Fruit fly (Drosophila melanogaster) whole organism, embryonic: ENCODE data around the gene BNIP3.

Experiments
- B-H1 ChIP-seq: fragments of 200-800 bp; sonication (Bioruptor generic); IDR thresholded peaks from 3 replicates; pipeline ENCODE4 v1.3.6; 2022; ENCODE audit warnings: missing biosample characterization, missing genetic modification characterization
- CG10209 ChIP-seq: fragments of 200-800 bp; sonication (Bioruptor generic); optimal IDR thresholded peaks from 3 replicates; lab custom pipeline; 2017; ENCODE audit warnings: missing biosample characterization, mild to moderate bottlenecking, missing genetic modification characterization, missing genetic modification reagents
- CG10274 ChIP-seq: fragments of 200-800 bp; sonication (Bioruptor generic); optimal IDR thresholded peaks from 3 replicates; lab custom pipeline; 2017; ENCODE audit warnings: missing biosample characterization, mild to moderate bottlenecking, missing genetic modification characterization
- CG11696 ChIP-seq: fragments of 200-800 bp; sonication (Bioruptor generic); IDR thresholded peaks from 2 replicates; pipeline ENCODE4 v1.3.6; 2022; ENCODE audit warnings: missing biosample characterization, missing genetic modification characterization
- CG12659 ChIP-seq: fragments of 200-800 bp; sonication (Bioruptor generic); optimal IDR thresholded peaks from 3 replicates; lab custom pipeline; 2017; ENCODE audit warnings: mild to moderate bottlenecking, missing biosample characterization, missing genetic modification reagents, missing genetic modification characterization
- CG12769 ChIP-seq: fragments of 200-800 bp; sonication (Bioruptor generic); optimal IDR thresholded peaks from 2 replicates; lab custom pipeline; 2019; ENCODE audit warnings: missing biosample characterization, mild to moderate bottlenecking, missing genetic modification characterization, moderate library complexity
- CG13287 ChIP-seq: fragments of 200-800 bp; sonication (Bioruptor generic); IDR thresholded peaks from 2 replicates; pipeline ENCODE4 v1.3.6; 2022; ENCODE audit warnings: missing biosample characterization, missing genetic modification characterization; ENCODE audit not compliant: partially characterized antibody
- CG13424 ChIP-seq: fragments of 200-800 bp; sonication (Bioruptor generic); optimal IDR thresholded peaks from 2 replicates; lab custom pipeline; 2019; ENCODE audit warnings: missing biosample characterization, mild to moderate bottlenecking, missing genetic modification characterization, moderate library complexity
- CG14014 ChIP-seq: fragments of 200-800 bp; sonication (Bioruptor generic); IDR thresholded peaks from 2 replicates; pipeline ENCODE4 v1.3.6; 2022; ENCODE audit warnings: missing biosample characterization, missing genetic modification characterization
- CG2889 ChIP-seq: fragments of 200-800 bp; sonication (Bioruptor generic); IDR thresholded peaks from 3 replicates; pipeline ENCODE4 v1.3.6; 2022; ENCODE audit warnings: missing biosample characterization, missing genetic modification characterization
- CG34224 ChIP-seq: fragments of 200-800 bp; sonication (Bioruptor generic); IDR thresholded peaks from 3 replicates; pipeline ENCODE4 v1.3.6; 2022; ENCODE audit warnings: missing biosample characterization, missing genetic modification characterization; ENCODE audit not compliant: partially characterized antibody
- CG4707 ChIP-seq: fragments of 200-800 bp; sonication (Bioruptor generic); optimal IDR thresholded peaks from 2 replicates; lab custom pipeline; 2018; ENCODE audit warnings: missing biosample characterization, mild to moderate bottlenecking, missing genetic modification characterization, moderate library complexity
- CG4854 ChIP-seq: fragments of 200-800 bp; sonication (Bioruptor generic); optimal IDR thresholded peaks from 2 replicates; lab custom pipeline; 2016; ENCODE audit warnings: missing biosample characterization, missing genetic modification characterization, inconsistent platforms
- CG5953 ChIP-seq: fragments of 200-800 bp; sonication (Bioruptor generic); IDR thresholded peaks from 2 replicates; pipeline ENCODE4 v1.3.6; 2022; ENCODE audit warnings: missing biosample characterization, missing genetic modification characterization
- CG6175 ChIP-seq: fragments of 200-800 bp; sonication (Bioruptor generic); IDR thresholded peaks from 3 replicates; pipeline ENCODE4 v1.3.6; 2022; ENCODE audit warnings: missing biosample characterization, missing genetic modification characterization
- CG8281 ChIP-seq: fragments of 200-800 bp; sonication (Bioruptor generic); optimal IDR thresholded peaks from 2 replicates; lab custom pipeline; 2018; ENCODE audit warnings: missing biosample characterization, mild to moderate bottlenecking, missing genetic modification characterization, moderate library complexity
- CG9437 ChIP-seq: fragments of 200-800 bp; sonication (Bioruptor generic); optimal IDR thresholded peaks from 2 replicates; lab custom pipeline; 2018; ENCODE audit warnings: missing biosample characterization, mild to moderate bottlenecking, missing genetic modification characterization
- CG9609 ChIP-seq: fragments of 200-800 bp; sonication (Bioruptor generic); optimal IDR thresholded peaks from 3 replicates; lab custom pipeline; 2016; ENCODE audit warnings: missing biosample characterization, missing genetic modification characterization
- Camta ChIP-seq: fragments of 200-800 bp; sonication (Bioruptor generic); optimal IDR thresholded peaks from 2 replicates; lab custom pipeline; 2016; ENCODE audit warnings: missing biosample characterization, missing genetic modification characterization
- CkIIα-i1 ChIP-seq: fragments of 200-800 bp; sonication (Bioruptor generic); IDR thresholded peaks from 2 replicates; pipeline ENCODE4 v1.3.6; 2022; ENCODE audit warnings: missing biosample characterization, missing genetic modification characterization
- CoRest ChIP-seq: fragments of 200-800 bp; sonication (Bioruptor generic); optimal IDR thresholded peaks from 3 replicates; lab custom pipeline; 2018; ENCODE audit warnings: missing biosample characterization, mild to moderate bottlenecking, missing genetic modification characterization, moderate library complexity
- D19B ChIP-seq: fragments of 200-800 bp; sonication (Bioruptor generic); optimal IDR thresholded peaks from 2 replicates; lab custom pipeline; 2017; ENCODE audit warnings: missing biosample characterization, mild to moderate bottlenecking, missing genetic modification characterization
- Ets65A ChIP-seq: fragments of 200-800 bp; sonication (Bioruptor generic); peaks from one replicate; lab custom pipeline; 2016; ENCODE audit warnings: missing biosample characterization, missing genetic modification characterization
- Lpt ChIP-seq: fragments of >200 bp; optimal IDR thresholded peaks from 2 replicates; lab custom pipeline; 2018; ENCODE audit warnings: missing biosample characterization, missing genetic modification characterization
- Med ChIP-seq: fragments of 200-800 bp; sonication (Bioruptor generic); peaks from one replicate; lab custom pipeline; 2016; ENCODE audit warnings: missing biosample characterization, missing genetic modification characterization, mild to moderate bottlenecking, inconsistent platforms, moderate library complexity
- Meics ChIP-seq: fragments of 200-800 bp; sonication (Bioruptor generic); optimal IDR thresholded peaks from 2 replicates; lab custom pipeline; 2017; ENCODE audit warnings: missing biosample characterization, mild to moderate bottlenecking, missing genetic modification characterization
- NC2α ChIP-seq: fragments of 200-800 bp; sonication (Bioruptor generic); optimal IDR thresholded peaks from 2 replicates; lab custom pipeline; 2016; ENCODE audit warnings: missing biosample characterization, missing genetic modification characterization
- Spps ChIP-seq: fragments of 200-800 bp; sonication (Bioruptor generic); optimal IDR thresholded peaks from 2 replicates; lab custom pipeline; 2018; ENCODE audit warnings: missing biosample characterization, mild to moderate bottlenecking, missing genetic modification characterization
- ac ChIP-seq: fragments of 200-800 bp; sonication (Bioruptor generic); optimal IDR thresholded peaks from 3 replicates; lab custom pipeline; 2017; ENCODE audit warnings: missing biosample characterization, mild to moderate bottlenecking, missing genetic modification characterization
- ato ChIP-seq: fragments of 200-800 bp; sonication (Bioruptor generic); IDR thresholded peaks from 2 replicates; pipeline ENCODE4 v1.3.6; 2022; ENCODE audit warnings: missing biosample characterization, missing genetic modification characterization; ENCODE audit not compliant: partially characterized antibody
- exex ChIP-seq: fragments of 200-800 bp; sonication (Bioruptor generic); optimal IDR thresholded peaks from 4 replicates; lab custom pipeline; 2018; ENCODE audit warnings: missing biosample characterization, mild to moderate bottlenecking, missing genetic modification characterization, moderate library complexity
- hkb ChIP-seq, 2 experiments: fragments of 200-800 bp in 1 of 2; fragments of >200 bp in 1 of 2; sonication (Bioruptor generic) in 1 of 2; IDR thresholded peaks in 1 of 2; optimal IDR thresholded peaks in 1 of 2; 2 replicates each; pipeline versions ENCODE4 v1.3.6 to Lab custom; 2017 to 2022; ENCODE audit warnings: missing biosample characterization in 1 of 2, missing genetic modification characterization in 1 of 2
- inv ChIP-seq: fragments of 200-800 bp; sonication (Bioruptor generic); IDR thresholded peaks from 2 replicates; pipeline ENCODE4 v1.3.6; 2022; ENCODE audit warnings: missing biosample characterization, missing genetic modification characterization; ENCODE audit not compliant: partially characterized antibody
- jumu ChIP-seq: fragments of 200-800 bp; sonication (Bioruptor generic); optimal IDR thresholded peaks from 3 replicates; lab custom pipeline; 2016; ENCODE audit warnings: missing biosample characterization, missing genetic modification characterization
- lbe ChIP-seq: fragments of 200-800 bp; sonication (Bioruptor generic); optimal IDR thresholded peaks from 2 replicates; lab custom pipeline; 2016; ENCODE audit warnings: missing biosample characterization, mild to moderate bottlenecking, missing genetic modification characterization
- nerfin-1 ChIP-seq: fragments of 200-800 bp; sonication (Bioruptor generic); optimal IDR thresholded peaks from 3 replicates; lab custom pipeline; 2019; ENCODE audit warnings: missing biosample characterization, mild to moderate bottlenecking, missing genetic modification characterization, moderate library complexity
- nmo ChIP-seq: fragments of 200-800 bp; sonication (Bioruptor generic); optimal IDR thresholded peaks from 2 replicates; lab custom pipeline; 2018; ENCODE audit warnings: missing biosample characterization, mild to moderate bottlenecking, missing genetic modification characterization, moderate library complexity
- nom ChIP-seq: fragments of 200-800 bp; sonication (Bioruptor generic); optimal IDR thresholded peaks from 2 replicates; lab custom pipeline; 2017; ENCODE audit warnings: missing biosample characterization, missing genetic modification characterization, mild to moderate bottlenecking, moderate library complexity, missing genetic modification reagents
- peb ChIP-seq: fragments of 200-800 bp; sonication (Bioruptor generic); IDR thresholded peaks from 2 replicates; pipeline ENCODE4 v1.3.6; 2022; ENCODE audit warnings: missing biosample characterization, missing genetic modification characterization
- pita ChIP-seq: fragments of 200-800 bp; sonication (Bioruptor generic); optimal IDR thresholded peaks from 2 replicates; lab custom pipeline; 2017; ENCODE audit warnings: missing biosample characterization, mild to moderate bottlenecking, missing genetic modification characterization
- pum ChIP-seq: fragments of 200-800 bp; sonication (Bioruptor generic); optimal IDR thresholded peaks from 2 replicates; lab custom pipeline; 2016; ENCODE audit warnings: missing biosample characterization, missing genetic modification characterization
- sc ChIP-seq, 3 experiments: fragments of >200 bp in 2 of 3; fragments of 200-800 bp in 1 of 3; sonication (Bioruptor generic) in 1 of 3; optimal IDR thresholded peaks; 2 replicates in 2 of 3; 3 replicates in 1 of 3; lab custom pipeline; 2017; ENCODE audit warnings: mild to moderate bottlenecking in 1 of 3, missing biosample characterization in 1 of 3, missing genetic modification characterization in 1 of 3, missing genetic modification reagents in 1 of 3
- slou ChIP-seq: fragments of 200-800 bp; sonication (Bioruptor generic); optimal IDR thresholded peaks from 3 replicates; lab custom pipeline; 2016; ENCODE audit warnings: missing biosample characterization, missing genetic modification characterization
- tna ChIP-seq: fragments of 200-800 bp; sonication (Bioruptor generic); IDR thresholded peaks from 2 replicates; pipeline ENCODE4 v1.3.6; 2022; ENCODE audit warnings: missing biosample characterization, missing genetic modification characterization; ENCODE audit not compliant: partially characterized antibody
- unc-4 ChIP-seq: fragments of 200-800 bp; sonication (Bioruptor generic); IDR thresholded peaks from 2 replicates; pipeline ENCODE4 v1.3.6; 2022; ENCODE audit warnings: missing biosample characterization, missing genetic modification characterization; ENCODE audit not compliant: partially characterized antibody
- zen2 ChIP-seq: fragments of 200-800 bp; sonication (Bioruptor generic); IDR thresholded peaks from 3 replicates; pipeline ENCODE4 v1.3.6; 2022; ENCODE audit warnings: missing biosample characterization, missing genetic modification characterization; ENCODE audit not compliant: partially characterized antibody
- zfh1 ChIP-seq: fragments of 200-800 bp; sonication (Bioruptor generic); IDR thresholded peaks from 3 replicates; pipeline ENCODE4 v1.3.6; 2022; ENCODE audit warnings: missing biosample characterization, missing genetic modification characterization

Gene BNIP3

dm6 chr3L:20509121-20509934 is 9.9 kb downstream of the BNIP3 start (continued):
- TF ChIP-seq unc-4 (GFP tag; lab: Robert Waterston, UW) (no peak), Med (GFP tag; lab: Kevin White, UChicago) (peak; percentile 88), Camta (peak; percentile 63), CG8281 (tag; lab: Kevin White, UChicago) (peak; percentile 50), ac (GFP tag; lab: Kevin White, UChicago) (no peak), CkIIα-i1 (no peak), CG13424 (peak; percentile 85), Meics (GFP tag; lab: Kevin White, UChicago) (peak; percentile 91), pita (GFP tag; lab: Kevin White, UChicago) (no peak), CG12769 (tag; lab: Kevin White, UChicago) (no peak), CG13287 (GFP tag; lab: Robert Waterston, UW) (no peak), ato (GFP tag; lab: Robert Waterston, UW) (no peak), zen2 (GFP tag; lab: Robert Waterston, UW) (no peak), D19B (peak; percentile 74), lbe (no peak), Spps (tag; lab: Kevin White, UChicago) (peak; percentile 56), CG2889 (GFP tag; lab: Robert Waterston, UW) (no peak), CG34224 (GFP tag; lab: Robert Waterston, UW) (0 out of 3 replicates have a peak, but pooled peaks have one; percentile 23), nerfin-1 (tag; lab: Kevin White, UChicago) (peak; percentile 66), CG10274 (GFP tag; lab: Kevin White, UChicago) (peak; percentile 60), CG14014 (GFP tag; lab: Robert Waterston, UW) (no peak), peb (GFP tag; lab: Robert Waterston, UW) (no peak), NC2α (GFP tag; lab: Kevin White, UChicago) (peak; percentile 25), exex (peak; percentile 51), CoRest (peak; percentile 91), sc (optimal IDR thresholded peaks at IDR 0.05; lab: Kevin White, UChicago) (no peak), sc (GFP tag; optimal IDR thresholded peaks at IDR 0.05; lab: Kevin White, UChicago) (peak; percentile 61), CG6175 (GFP tag; lab: Robert Waterston, UW) (no peak), CG10209 (GFP tag; lab: Kevin White, UChicago) (peak; percentile 78), slou (GFP tag; lab: Kevin White, UChicago) (peak; percentile 28), B-H1 (no peak; the same call in 2 of the 3 replicates), CG12659 (peak; percentile 86), jumu (GFP tag; lab: Kevin White, UChicago) (peak; percentile 37), CG9437 (GFP tag; lab: Kevin White, UChicago) (peak; percentile 88), nmo (peak; percentile 89), CG9609 (GFP tag; lab: Kevin White, UChicago) (peak; percentile 50), nom (GFP tag; lab: Kevin White, UChicago) (peak; percentile 39), CG5953 (GFP tag; lab: Robert Waterston, UW) (no peak), hkb (optimal IDR thresholded peaks at IDR 0.05; lab: Kevin White, UChicago) (no peak), hkb (GFP tag; IDR thresholded peaks at IDR 0.05; lab: Robert Waterston, UW) (peak; percentile 44; the same call in 1 of the 2 replicates), Lpt (GFP tag; lab: Kevin White, UChicago) (no peak), inv (GFP tag; lab: Robert Waterston, UW) (no peak), pum (peak; percentile 62), CG4854 (peak; percentile 47), zfh1 (GFP tag; lab: Robert Waterston, UW) (0 out of 3 replicates have a peak, but pooled peaks have one; percentile 23), Ets65A (GFP tag; lab: Kevin White, UChicago) (peak; percentile 60), CG11696 (GFP tag; lab: Robert Waterston, UW) (no peak), CG4707 (GFP tag; lab: Kevin White, UChicago) (no peak), tna (no peak)
